Worm (Caenorhabditis elegans): ENCODE measurements around the gene ncx-3.

ce11 chrIV:10757616-10758193 is 41.3 kb downstream of the ncx-3 start, which contains the start of the genes T25B9.4 and T25B9.6:
- no peak for TF ChIP-seq nhr-237 (tag; optimal IDR thresholded peaks at IDR 0.05)
- no peak for TF ChIP-seq lin-13 (tag; optimal IDR thresholded peaks at IDR 0.05)
- no peak for TF ChIP-seq blmp-1 (tag; optimal IDR thresholded peaks at IDR 0.05)
- no peak for TF ChIP-seq nhr-2 (tag; optimal IDR thresholded peaks at IDR 0.05)
- TF ChIP-seq hlh-1 (tag; optimal IDR thresholded peaks at IDR 0.05) = no peak
